Fruit fly (Drosophila melanogaster) whole organism, embryonic: Measurements from ENCODE around the gene CG12171.

Experiments
- CG12236 ChIP-seq: fragments of 200-800 bp; sonication (Bioruptor generic); optimal IDR thresholded peaks from 2 replicates; lab custom pipeline; 2016; ENCODE audit warnings: missing biosample characterization, missing genetic modification characterization
- CG2120 ChIP-seq: fragments of 200-800 bp; sonication (Bioruptor generic); optimal IDR thresholded peaks from 3 replicates; lab custom pipeline; 2016; ENCODE audit warnings: missing biosample characterization, missing genetic modification characterization
- Dfd ChIP-seq, 2 experiments: fragments of >200 bp; optimal IDR thresholded peaks; 2 replicates each; lab custom pipeline; 2017; ENCODE audit warnings: missing biosample characterization in 2 of 2, missing genetic modification characterization in 2 of 2
- HLHmδ ChIP-seq: fragments of 200-800 bp; sonication (Bioruptor generic); optimal IDR thresholded peaks from 2 replicates; lab custom pipeline; 2018; ENCODE audit warnings: missing biosample characterization, mild to moderate bottlenecking, missing genetic modification characterization, moderate library complexity
- Trl ChIP-seq, 3 experiments: fragments of >200 bp in 2 of 3; fragments of 200-800 bp in 1 of 3; sonication (Bioruptor generic) in 1 of 3; optimal IDR thresholded peaks; 2 replicates in 1 of 3; 3 replicates in 2 of 3; lab custom pipeline; 2016 to 2017; ENCODE audit warnings: missing biosample characterization in 1 of 3, missing genetic modification characterization in 1 of 3
- crol ChIP-seq: fragments of 200-800 bp; sonication (Bioruptor generic); IDR thresholded peaks from 2 replicates; pipeline ENCODE4 v1.3.6; 2022; ENCODE audit warnings: missing biosample characterization, missing genetic modification characterization
- klu ChIP-seq: fragments of 200-800 bp; sonication (Bioruptor generic); IDR thresholded peaks from 2 replicates; pipeline ENCODE4 v1.3.6; 2022; ENCODE audit warnings: missing biosample characterization, missing genetic modification characterization
- sima ChIP-seq: fragments of 200-800 bp; sonication (Bioruptor generic); optimal IDR thresholded peaks from 2 replicates; lab custom pipeline; 2016; ENCODE audit warnings: missing biosample characterization, missing genetic modification characterization

DNA sequence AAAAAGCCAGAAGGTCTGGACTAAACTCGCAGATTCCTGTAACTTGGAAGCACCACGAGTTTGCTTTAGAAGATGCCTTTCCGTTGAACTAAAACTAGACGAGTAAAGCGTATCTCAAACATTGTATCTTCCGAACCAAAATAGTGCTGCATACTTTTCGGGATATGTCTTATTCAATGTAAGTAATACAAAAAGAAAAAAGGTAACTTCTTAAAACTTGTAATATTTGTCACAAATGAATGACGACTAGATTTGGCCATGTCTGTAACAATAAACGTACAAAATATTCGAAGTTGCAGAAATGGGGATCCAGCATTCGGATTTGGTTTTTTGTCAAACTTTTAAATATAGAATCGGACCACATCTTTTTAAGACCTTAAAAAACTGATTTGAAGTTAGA, 38.5 kb upstream of the CG12171 start:
- TF ChIP-seq Trl (optimal IDR thresholded peaks at IDR 0.05; lab: Kevin White, UChicago) (no peak), Trl (GFP tag; optimal IDR thresholded peaks at IDR 0.05; lab: Kevin White, UChicago) (no peak), CG12236 (GFP tag; lab: Kevin White, UChicago) (no peak), Dfd (GFP tag; optimal IDR thresholded peaks at IDR 0.05; lab: Kevin White, UChicago) (no peak), HLHmδ (GFP tag; lab: Kevin White, UChicago) (no peak), sima (no peak), klu (GFP tag; lab: Robert Waterston, UW) (no peak), crol (GFP tag; lab: Robert Waterston, UW) (no peak), CG2120 (GFP tag; lab: Kevin White, UChicago) (no peak)
